Fruit fly (Drosophila melanogaster): ENCODE measurements around the gene Hsdl2.

- TF ChIP-seq CTCF (optimal IDR thresholded peaks at IDR 0.05), result no peak
- no peak for TF ChIP-seq CG8478 (optimal IDR thresholded peaks at IDR 0.05)
Observed at dm6 chr3R:27662857-27663256, 14.5 kb upstream of the Hsdl2 start.
